Worm (Caenorhabditis elegans) whole organism, L4/young adult: ENCODE results near the gene T24D5.4.

Experiments used
- W03F9.2 ChIP-seq: fragments of 150-350 bp; optimal IDR thresholded peaks from 2 replicates; lab custom pipeline; 2014; ENCODE audit warnings: missing biosample characterization, missing genetic modification characterization
- dao-5 ChIP-seq: sonication (generic microtip); optimal IDR thresholded peaks from 2 replicates; lab custom pipeline; 2016; ENCODE audit warnings: missing genotype, missing genetic modification characterization, moderate library complexity, missing compliant biosample characterization
- him-1 ChIP-seq: sonication (generic microtip); optimal IDR thresholded peaks from 2 replicates; lab custom pipeline; 2016; ENCODE audit warnings: missing genotype, missing genetic modification reagents, missing genetic modification characterization, missing compliant biosample characterization

The T24D5.4 gene

DNA sequence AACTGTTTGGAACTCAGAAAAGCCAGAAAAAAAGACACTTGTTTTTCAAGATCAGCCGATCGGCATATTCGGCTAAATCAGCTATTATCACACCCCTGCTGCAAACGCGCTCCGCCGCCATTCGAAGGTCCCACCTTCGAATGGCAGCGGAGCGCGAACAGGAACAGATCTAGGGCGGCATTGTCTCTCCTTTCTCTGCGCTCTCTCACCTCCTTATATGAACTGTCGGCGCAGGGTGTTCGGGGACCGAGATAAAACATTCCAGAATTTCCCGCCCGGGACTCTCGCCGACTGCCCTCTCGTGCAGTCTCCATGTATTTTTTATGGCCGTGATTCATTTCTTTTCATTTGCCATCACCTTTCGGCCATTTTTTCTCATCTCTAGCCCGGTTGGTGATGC is 21.5 kb downstream of the T24D5.4 start:
- TF ChIP-seq dao-5, result no peak
- no peak for TF ChIP-seq him-1 (tag; lab: Kevin White, UChicago)
- TF ChIP-seq W03F9.2 (tag; lab: Kevin White, UChicago), result no peak

DNA sequence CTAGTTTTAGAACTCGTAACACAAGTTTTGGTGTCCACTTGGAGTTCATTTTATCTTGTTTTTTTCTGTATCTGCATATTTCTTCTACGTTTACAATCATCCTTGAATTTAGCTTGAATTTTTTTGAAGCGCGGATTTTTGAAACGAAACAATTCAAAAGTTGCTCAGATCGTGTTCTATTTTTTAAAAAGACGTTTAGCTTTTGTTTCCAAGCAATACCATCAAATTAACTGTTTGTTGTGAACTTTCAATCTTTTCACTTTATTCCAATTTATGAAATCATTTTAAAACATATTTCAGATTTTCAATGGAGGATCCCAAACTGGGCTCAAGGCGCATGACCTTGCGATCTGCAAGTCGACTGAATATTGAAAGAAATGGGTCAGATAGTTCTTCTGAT is 22.2 kb downstream of the T24D5.4 start, which contains the start of gene R09A8.2:
Gene R09A8.2, plus strand, starts transcription at position 301 of the 400 bp plus-strand sequence.
- no peak for TF ChIP-seq him-1 (tag; lab: Kevin White, UChicago)
- no peak for TF ChIP-seq W03F9.2 (tag; lab: Kevin White, UChicago)
- no peak for TF ChIP-seq dao-5

DNA sequence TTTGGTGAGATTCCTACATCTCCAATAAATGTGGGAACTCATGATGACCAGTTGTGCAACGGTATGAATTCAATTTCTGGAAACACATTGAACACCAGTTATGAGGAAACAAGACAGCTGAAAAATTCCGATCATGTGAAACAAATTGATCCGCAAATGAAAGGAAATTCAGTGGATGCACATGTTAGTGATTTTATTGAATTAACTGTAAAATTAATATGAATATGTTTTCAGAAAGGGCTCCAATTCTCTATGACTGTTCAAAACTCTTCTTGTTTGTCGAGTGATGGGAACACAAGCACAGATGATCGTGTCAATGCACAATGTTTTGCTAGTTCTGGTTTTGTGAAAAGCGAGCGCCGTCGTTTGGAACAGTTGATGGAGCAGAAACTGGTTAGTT is 23.3 kb downstream of the T24D5.4 start:
- TF ChIP-seq him-1 (tag; lab: Kevin White, UChicago) (no peak), dao-5 (no peak), W03F9.2 (tag; lab: Kevin White, UChicago) (no peak)

DNA sequence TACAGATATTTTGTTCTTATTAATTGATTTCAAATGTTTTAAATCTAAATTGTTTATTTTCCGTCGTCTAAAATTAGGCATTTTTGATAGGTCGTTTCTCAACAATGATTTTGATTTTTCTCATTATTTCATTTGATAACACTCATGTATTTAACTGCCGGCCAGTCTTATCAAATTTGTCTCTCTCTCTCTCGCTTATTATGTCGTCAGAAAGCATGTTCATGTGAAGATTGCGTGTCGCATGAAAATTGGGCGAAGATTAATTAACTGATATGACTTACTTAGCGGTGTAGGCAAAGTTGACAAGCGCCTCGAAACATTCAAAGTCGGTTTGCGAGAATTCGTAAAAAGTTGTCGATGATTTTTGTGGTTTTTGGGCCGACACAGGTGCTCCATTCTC is 30.8 kb downstream of the T24D5.4 start:
- TF ChIP-seq W03F9.2 (tag; lab: Kevin White, UChicago) (no peak), dao-5 (no peak), him-1 (tag; lab: Kevin White, UChicago) (no peak)

DNA sequence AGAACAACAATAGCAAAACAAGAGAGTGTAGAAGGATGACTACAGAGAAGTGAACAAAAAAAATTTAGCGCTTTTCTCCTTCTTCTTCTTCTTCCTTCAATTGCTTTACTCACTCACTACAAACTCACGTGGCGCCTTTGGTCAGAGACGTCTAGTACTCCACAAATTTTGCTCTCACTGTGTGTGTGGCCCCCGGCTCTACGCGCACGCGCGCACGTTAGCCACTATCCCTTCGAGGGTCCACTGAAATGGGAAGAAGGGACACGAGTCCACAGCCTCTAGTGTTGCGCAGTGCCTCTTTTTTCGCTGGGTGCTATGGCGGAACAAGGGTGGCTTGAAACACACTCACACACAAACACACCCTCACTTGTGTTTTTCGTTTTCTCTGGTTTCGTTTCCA is 32.3 kb downstream of the T24D5.4 start:
- TF ChIP-seq him-1 (tag; lab: Kevin White, UChicago) (peak; percentile 71), dao-5 (no peak)

ce11 chrX:12630005-12630404 is 33.0 kb downstream of the T24D5.4 start:
- TF ChIP-seq him-1 (tag; lab: Kevin White, UChicago) (no peak), dao-5 (no peak), W03F9.2 (tag; lab: Kevin White, UChicago) (no peak)

- TF ChIP-seq him-1 (tag; lab: Kevin White, UChicago), result no peak
- no peak for TF ChIP-seq dao-5
- TF ChIP-seq W03F9.2 (tag; lab: Kevin White, UChicago), result peak; percentile 22
These were observed 33.6 kb downstream of the T24D5.4 start for ce11 chrX:12630556-12630955.

DNA sequence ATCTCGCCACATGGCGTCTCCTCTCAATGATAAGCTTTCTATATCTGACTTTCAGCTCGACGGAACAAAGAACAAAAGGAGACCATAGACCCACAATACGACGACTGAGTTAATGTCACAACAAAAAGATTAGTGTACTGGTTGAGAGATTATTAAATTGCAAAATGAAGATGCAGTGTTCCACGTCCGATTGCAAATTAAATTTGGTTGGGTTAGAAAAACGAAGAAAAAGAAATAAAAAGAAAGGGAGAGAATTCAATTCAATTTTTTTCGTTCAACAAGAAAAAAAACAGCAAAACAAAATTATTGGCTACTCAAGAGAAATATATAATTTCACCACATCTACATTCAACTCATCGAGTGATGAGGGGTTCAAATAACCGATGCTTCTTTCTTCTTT is 34.5 kb downstream of the T24D5.4 start:
- TF ChIP-seq W03F9.2 (tag; lab: Kevin White, UChicago), result no peak
- TF ChIP-seq dao-5, result no peak
- no peak for TF ChIP-seq him-1 (tag; lab: Kevin White, UChicago)

- TF ChIP-seq him-1 (tag; lab: Kevin White, UChicago), result no peak
- no peak for TF ChIP-seq W03F9.2 (tag; lab: Kevin White, UChicago)
- TF ChIP-seq dao-5, result no peak
These were observed 35.7 kb downstream of the T24D5.4 start for ce11 chrX:12632657-12633056.

DNA sequence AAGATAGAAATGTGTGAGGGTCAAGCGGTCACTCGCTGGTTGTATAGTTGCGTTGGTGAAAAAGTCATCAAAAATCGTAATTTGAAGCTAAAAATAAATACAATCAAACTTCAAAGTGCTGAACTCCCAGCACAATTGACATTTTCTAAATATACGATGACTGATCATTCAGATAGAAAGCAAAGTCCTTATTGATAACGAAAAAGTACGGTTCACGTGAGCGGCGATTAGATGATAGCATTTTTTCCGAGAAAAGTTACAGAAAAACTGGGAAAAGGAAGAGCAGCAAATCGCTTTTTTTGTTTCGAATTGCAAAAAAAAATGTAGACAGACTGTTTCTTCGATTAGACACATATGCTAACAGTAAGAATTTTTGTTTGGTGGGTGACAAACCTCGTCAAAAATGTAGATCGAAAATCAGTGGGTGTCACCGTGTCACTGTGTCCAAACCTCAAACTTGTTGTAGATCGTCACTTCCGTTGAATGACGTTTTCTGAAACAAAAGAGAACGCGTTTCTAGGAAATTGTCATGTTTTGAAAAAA is 37.0 kb downstream of the T24D5.4 start, which contains the start of gene ivns-1:
Gene ivns-1, minus strand, starts transcription at position 493 of the 543 bp plus-strand sequence.
- no peak for TF ChIP-seq dao-5
- no peak for TF ChIP-seq W03F9.2 (tag; lab: Kevin White, UChicago)
- no peak for TF ChIP-seq him-1 (tag; lab: Kevin White, UChicago)

- no peak for TF ChIP-seq dao-5
- TF ChIP-seq W03F9.2 (tag; lab: Kevin White, UChicago), result peak; percentile 50
- TF ChIP-seq him-1 (tag; lab: Kevin White, UChicago), result no peak
These were observed 38.0 kb downstream of the T24D5.4 start for ce11 chrX:12635010-12635409.

DNA sequence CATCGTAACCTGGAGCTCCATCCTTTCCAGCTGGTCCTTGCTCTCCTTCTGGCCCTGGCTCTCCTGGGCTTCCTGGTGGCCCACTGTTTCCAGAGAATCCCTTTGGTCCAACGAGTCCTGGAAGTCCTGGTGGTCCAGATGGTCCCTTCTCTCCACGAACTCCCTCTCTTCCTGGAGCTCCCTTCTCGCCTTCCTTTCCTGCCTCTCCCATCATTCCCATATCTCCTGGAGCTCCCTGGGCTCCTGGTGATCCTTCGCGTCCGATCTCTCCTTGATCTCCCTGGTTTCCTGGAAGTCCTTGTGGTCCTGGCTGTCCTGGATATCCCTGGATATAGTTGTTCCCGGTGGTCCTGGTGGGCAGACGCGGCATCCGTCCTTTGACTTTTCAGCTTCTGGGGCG is 39.3 kb downstream of the T24D5.4 start:
- TF ChIP-seq him-1 (tag; lab: Kevin White, UChicago) (no peak), dao-5 (no peak)

DNA sequence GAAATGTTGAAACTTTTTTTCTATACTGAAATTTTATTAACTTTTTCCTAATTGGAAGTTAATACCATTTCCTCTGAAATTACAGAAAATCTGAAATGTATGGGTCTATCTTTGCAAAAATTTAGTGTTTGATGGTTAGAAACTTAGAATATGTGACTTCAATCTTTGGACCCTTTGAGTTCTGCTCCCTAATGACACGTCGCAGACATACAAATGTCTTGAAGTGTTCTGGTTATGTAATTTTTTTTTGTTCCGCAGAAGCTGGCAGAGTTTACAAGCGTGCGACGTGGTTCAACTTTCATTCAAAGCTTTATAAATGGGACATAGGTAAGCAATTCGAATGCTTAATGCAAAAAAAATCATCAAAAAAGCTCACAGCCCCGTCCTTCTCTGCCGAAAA is 41.0 kb downstream of the T24D5.4 start:
- TF ChIP-seq W03F9.2 (tag; lab: Kevin White, UChicago) (no peak), him-1 (tag; lab: Kevin White, UChicago) (no peak), dao-5 (no peak)

DNA sequence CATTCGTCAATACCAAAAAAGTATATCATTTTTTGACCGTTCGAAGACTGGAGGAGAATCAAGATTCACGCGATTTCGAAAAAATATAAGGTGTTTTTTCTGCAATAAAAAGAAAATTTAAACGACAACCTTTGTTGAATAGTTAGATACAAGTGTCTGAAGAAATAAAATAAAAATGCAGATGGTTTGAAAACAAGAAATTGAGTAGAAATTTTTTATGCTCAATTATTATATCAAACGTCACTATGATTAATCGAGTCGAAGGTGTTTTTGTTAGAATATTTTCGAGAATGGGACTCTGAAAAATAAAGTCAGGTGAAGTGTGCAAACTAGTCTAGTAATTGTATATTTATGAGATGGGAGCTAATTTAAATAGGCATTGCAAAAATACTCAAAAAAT is 43.5 kb downstream of the T24D5.4 start, which contains the start of gene R09A8.5:
Gene R09A8.5, minus strand, starts transcription at position 101 of the 400 bp plus-strand sequence.
- TF ChIP-seq dao-5, result no peak
- TF ChIP-seq him-1 (tag; lab: Kevin White, UChicago), result no peak
- no peak for TF ChIP-seq W03F9.2 (tag; lab: Kevin White, UChicago)

- TF ChIP-seq dao-5, result no peak
- TF ChIP-seq W03F9.2 (tag; lab: Kevin White, UChicago), result no peak
- TF ChIP-seq him-1 (tag; lab: Kevin White, UChicago), result no peak
These were observed 44.0 kb downstream of the T24D5.4 start for ce11 chrX:12640961-12641360.
